Worm (Caenorhabditis elegans): ENCODE data around the gene ubh-2.

ubh-2 gene

ce11 chrV:6554308-6554707, 44.7 kb upstream of the ubh-2 start, which contains the start of gene K04A8.19:
Gene K04A8.19 (minus strand): TSS chrV:6554408.
- no peak for TF ChIP-seq pax-3 (tag; optimal IDR thresholded peaks at IDR 0.05)
- no peak for TF ChIP-seq Y116A8C.19 (tag; optimal IDR thresholded peaks at IDR 0.05; ENCODE audit: borderline replicate concordance)
- no peak for TF ChIP-seq alr-1 (tag; optimal IDR thresholded peaks at IDR 0.05; ENCODE audit: borderline replicate concordance)
- no peak for TF ChIP-seq efl-3 (GFP tag; optimal IDR thresholded peaks at IDR 0.05)
- TF ChIP-seq C16A3.4 (tag; optimal IDR thresholded peaks at IDR 0.05) = no peak
- no peak for TF ChIP-seq ceh-63 (GFP tag; optimal IDR thresholded peaks at IDR 0.05)
- no peak for TF ChIP-seq irx-1 (tag; optimal IDR thresholded peaks at IDR 0.05)
- TF ChIP-seq fkh-8 (tag; optimal IDR thresholded peaks at IDR 0.05) = no peak
- TF ChIP-seq lin-35 (GFP tag; optimal IDR thresholded peaks at IDR 0.05) = no peak
- no peak for TF ChIP-seq nhr-90 (tag; optimal IDR thresholded peaks at IDR 0.05; ENCODE audit: poor library complexity)
- no peak for TF ChIP-seq swsn-7 (tag; optimal IDR thresholded peaks at IDR 0.05)
- TF ChIP-seq unc-98 (GFP tag; IDR thresholded peaks at IDR 0.05) = no peak

DNA sequence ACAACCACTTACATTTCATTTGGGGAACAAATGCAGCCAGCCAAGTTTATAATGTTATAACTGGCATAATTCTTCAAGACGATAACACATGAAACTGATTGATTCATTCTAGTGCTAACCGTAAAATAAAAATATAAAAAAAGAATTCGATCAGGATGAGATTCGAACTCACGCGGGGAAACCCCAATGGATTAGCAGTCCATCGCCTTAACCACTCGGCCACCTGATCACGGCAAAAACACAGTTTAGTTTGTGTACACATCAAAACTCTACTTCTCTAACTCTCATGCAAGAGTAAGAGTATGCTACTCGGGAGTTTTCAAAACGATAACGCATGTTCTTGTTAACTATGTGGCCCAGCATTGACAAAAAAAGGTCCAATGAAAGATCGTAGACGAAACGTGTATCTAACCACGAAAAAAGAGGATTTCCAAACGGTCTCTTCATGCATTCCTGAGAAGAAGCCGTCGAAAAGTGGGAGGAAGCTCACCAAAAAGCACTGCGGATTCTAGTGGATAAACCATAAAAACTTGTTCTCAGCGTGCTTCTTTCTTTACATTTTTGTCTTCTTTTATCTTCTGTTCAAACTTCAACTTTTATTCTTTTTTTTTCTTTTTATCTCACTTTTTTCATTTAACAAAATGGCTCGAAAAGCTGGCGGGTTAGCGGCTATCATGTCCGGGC, 42.2 kb upstream of the ubh-2 start, which contains the start of gene twk-10:
Gene twk-10 (plus strand): TSS at position 634 of the 684 bp plus-strand sequence.
- TF ChIP-seq rnt-1 (tag; optimal IDR thresholded peaks at IDR 0.05) = peak; percentile 45
- peak; percentile 52 for TF ChIP-seq mep-1 (tag; optimal IDR thresholded peaks at IDR 0.05)
- TF ChIP-seq sup-37 (GFP tag; optimal IDR thresholded peaks at IDR 0.05) = no peak
- peak; percentile 15 for TF ChIP-seq xbp-1 (tag; optimal IDR thresholded peaks at IDR 0.05)
- peak in 1 of 2 experiments; percentile 42 for TF ChIP-seq mdl-1 (tag; optimal IDR thresholded peaks at IDR 0.05)
- TF ChIP-seq lin-13 (GFP tag; optimal IDR thresholded peaks at IDR 0.05) = no peak
- TF ChIP-seq irx-1 (tag; optimal IDR thresholded peaks at IDR 0.05) = peak; percentile 27
- TF ChIP-seq hlh-4 (tag; optimal IDR thresholded peaks at IDR 0.05) = no peak
- no peak for TF ChIP-seq ama-1 (optimal IDR thresholded peaks at IDR 0.05)
- no peak for TF ChIP-seq fkh-4 (tag; optimal IDR thresholded peaks at IDR 0.05; ENCODE audit: borderline replicate concordance)
- TF ChIP-seq nhr-77 (tag; optimal IDR thresholded peaks at IDR 0.05) = peak; percentile 28
- TF ChIP-seq sptf-1 (tag; optimal IDR thresholded peaks at IDR 0.05) = no peak
- peak; percentile 47 for TF ChIP-seq nhr-20 (tag; optimal IDR thresholded peaks at IDR 0.05)
- no peak for TF ChIP-seq zip-4 (GFP tag; optimal IDR thresholded peaks at IDR 0.05)
- TF ChIP-seq lin-35 (GFP tag; optimal IDR thresholded peaks at IDR 0.05) = peak; percentile 21 to 48
- TF ChIP-seq tbx-2 (tag; optimal IDR thresholded peaks at IDR 0.05) = no peak
- TF ChIP-seq sox-4 (tag; optimal IDR thresholded peaks at IDR 0.05) = no peak
- no peak for TF ChIP-seq isw-1 (GFP tag; IDR thresholded peaks at IDR 0.05)
- peak; percentile 28 for TF ChIP-seq C16A3.4 (tag; optimal IDR thresholded peaks at IDR 0.05)
- TF ChIP-seq fkh-8 (tag; optimal IDR thresholded peaks at IDR 0.05) = no peak
- peak; percentile 18 to 36 for TF ChIP-seq efl-1 (optimal IDR thresholded peaks at IDR 0.05)
- TF ChIP-seq efl-1 (GFP tag; optimal IDR thresholded peaks at IDR 0.05 in 1 of 2) = peak in 1 of 2 experiments; percentile 94
- peak in 1 of 3 experiments; percentile 35 for TF ChIP-seq dpl-1 (GFP tag; optimal IDR thresholded peaks at IDR 0.05)
- TF ChIP-seq lin-14 (GFP tag; optimal IDR thresholded peaks at IDR 0.05) = peak; percentile 17
- TF ChIP-seq ceh-8 (GFP tag; optimal IDR thresholded peaks at IDR 0.05) = no peak
- TF ChIP-seq nhr-47 (tag; optimal IDR thresholded peaks at IDR 0.05) = no peak
- TF ChIP-seq nhr-90 (tag; optimal IDR thresholded peaks at IDR 0.05; ENCODE audit: poor library complexity) = peak; percentile 42
- TF ChIP-seq nhr-19 (GFP tag; conservative IDR thresholded peaks at IDR 0.05) = peak; percentile 44
- peak in 1 of 6 experiments; percentile 10 for TF ChIP-seq elt-3 (tag; optimal IDR thresholded peaks at IDR 0.05)
- TF ChIP-seq pag-3 (tag; optimal IDR thresholded peaks at IDR 0.05; ENCODE audit: borderline replicate concordance, insufficient read depth) = no peak
- TF ChIP-seq swsn-7 (tag; optimal IDR thresholded peaks at IDR 0.05) = peak; percentile 24
- TF ChIP-seq dsc-1 (tag; optimal IDR thresholded peaks at IDR 0.05) = peak; percentile 3
- no peak for TF ChIP-seq lin-15B (tag; optimal IDR thresholded peaks at IDR 0.05)
- no peak for TF ChIP-seq nhr-84 (tag; optimal IDR thresholded peaks at IDR 0.05)
- no peak for TF ChIP-seq nhr-71 (tag; optimal IDR thresholded peaks at IDR 0.05)
- TF ChIP-seq grh-1 (GFP tag; IDR thresholded peaks at IDR 0.05) = no peak
- TF ChIP-seq fos-1 (tag; optimal IDR thresholded peaks at IDR 0.05) = no peak
- no peak for TF ChIP-seq tlp-1 (tag; optimal IDR thresholded peaks at IDR 0.05)
- no peak for TF ChIP-seq aha-1 (tag; optimal IDR thresholded peaks at IDR 0.05)
- TF ChIP-seq snu-23 (GFP tag; optimal IDR thresholded peaks at IDR 0.05) = peak; percentile 42
- no peak for TF ChIP-seq efl-3 (GFP tag; optimal IDR thresholded peaks at IDR 0.05)
- no peak for TF ChIP-seq hlh-17 (GFP tag; optimal IDR thresholded peaks at IDR 0.05; ENCODE audit: borderline replicate concordance)
- TF ChIP-seq C04F5.9 (tag; optimal IDR thresholded peaks at IDR 0.05) = no peak

All from whole organism, L1 larva.